Fruit fly (Drosophila melanogaster): ENCODE data around the gene CG17896.

CG17896 gene

dm6 chrX:523179-523851 is 30.0 kb upstream of the CG17896 start, which contains the start of gene elav (continued):
- TF ChIP-seq dati (GFP tag; IDR thresholded peaks at IDR 0.05), result peak; percentile 92
- peak; percentile 92 for TF ChIP-seq tup (GFP tag; optimal IDR thresholded peaks at IDR 0.05)
- TF ChIP-seq CG10147 (GFP tag; optimal IDR thresholded peaks at IDR 0.05), result peak; percentile 99
- TF ChIP-seq CG6254 (GFP tag; optimal IDR thresholded peaks at IDR 0.05), result peak; percentile 96
- peak; percentile 85 for TF ChIP-seq pb (GFP tag; optimal IDR thresholded peaks at IDR 0.05)
- peak; percentile 97 for TF ChIP-seq CG12155 (GFP tag; optimal IDR thresholded peaks at IDR 0.05)
- TF ChIP-seq B-H1 (GFP tag; IDR thresholded peaks at IDR 0.05), result peak; percentile 96
- TF ChIP-seq kay (GFP tag; optimal IDR thresholded peaks at IDR 0.05), result peak; percentile 95
- peak; percentile 78 for TF ChIP-seq crol (GFP tag; IDR thresholded peaks at IDR 0.05)
- peak; percentile 96 for TF ChIP-seq Taf1 (GFP tag; IDR thresholded peaks at IDR 0.05)
- TF ChIP-seq slou (GFP tag; optimal IDR thresholded peaks at IDR 0.05), result peak; percentile 97
- TF ChIP-seq CG7372 (GFP tag; IDR thresholded peaks at IDR 0.05), result peak; percentile 98
- TF ChIP-seq CG5953 (GFP tag; IDR thresholded peaks at IDR 0.05), result peak; percentile 95
- peak; percentile 97 for TF ChIP-seq YL-1 (GFP tag; optimal IDR thresholded peaks at IDR 0.05)
- TF ChIP-seq CG14860 (GFP tag; IDR thresholded peaks at IDR 0.05; ENCODE audit: partially characterized antibody), result no peak
- TF ChIP-seq CG6683 (GFP tag; optimal IDR thresholded peaks at IDR 0.05), result peak; percentile 98
- TF ChIP-seq amos (GFP tag; IDR thresholded peaks at IDR 0.05; ENCODE audit: partially characterized antibody), result 0 out of 2 replicates have a peak, but pooled peaks have one; percentile 22
- TF ChIP-seq lmd (GFP tag; IDR thresholded peaks at IDR 0.05), result peak; percentile 99
- TF ChIP-seq CG13894 (tag; optimal IDR thresholded peaks at IDR 0.05), result peak; percentile 99
- peak; percentile 93 for TF ChIP-seq Doc2 (GFP tag; IDR thresholded peaks at IDR 0.05)
- TF ChIP-seq CG6175 (GFP tag; IDR thresholded peaks at IDR 0.05), result peak; percentile 95
- peak; percentile 98 for TF ChIP-seq CG17359 (tag; optimal IDR thresholded peaks at IDR 0.05)
- TF ChIP-seq sc (optimal IDR thresholded peaks at IDR 0.05), result no peak
- peak; percentile 97 for TF ChIP-seq sc (GFP tag; optimal IDR thresholded peaks at IDR 0.05)
- peak; percentile 93 for TF ChIP-seq CG13123 (GFP tag; optimal IDR thresholded peaks at IDR 0.05)
- peak; percentile 98 for TF ChIP-seq stc (GFP tag; IDR thresholded peaks at IDR 0.05)
- TF ChIP-seq pan (optimal IDR thresholded peaks at IDR 0.05), result no peak
- peak in 1 of 2 experiments; percentile 98 for TF ChIP-seq pan (GFP tag; optimal IDR thresholded peaks at IDR 0.05 in 1 of 2, IDR thresholded peaks at IDR 0.05 in 1 of 2)
- TF ChIP-seq jigr1 (GFP tag; IDR thresholded peaks at IDR 0.05), result peak; percentile 94
- peak; percentile 87 for TF ChIP-seq CG9876 (GFP tag; optimal IDR thresholded peaks at IDR 0.05)
- TF ChIP-seq Hsf (GFP tag; optimal IDR thresholded peaks at IDR 0.05), result peak; percentile 99
- TF ChIP-seq CG30431 (GFP tag; optimal IDR thresholded peaks at IDR 0.05), result peak; percentile 96
- TF ChIP-seq CG3065 (GFP tag; optimal IDR thresholded peaks at IDR 0.05), result peak; percentile 94
- TF ChIP-seq CG2120 (GFP tag; optimal IDR thresholded peaks at IDR 0.05), result peak; percentile 99
- peak; percentile 97 for TF ChIP-seq CG17912 (GFP tag; optimal IDR thresholded peaks at IDR 0.05)
- TF ChIP-seq fu2 (GFP tag; optimal IDR thresholded peaks at IDR 0.05), result peak; percentile 95
- TF ChIP-seq insv (GFP tag; optimal IDR thresholded peaks at IDR 0.05), result peak; percentile 31 to 87
- peak; percentile 99 for TF ChIP-seq oc (tag; optimal IDR thresholded peaks at IDR 0.05)
- peak; percentile 92 for TF ChIP-seq Bdp1 (GFP tag; optimal IDR thresholded peaks at IDR 0.05)
- TF ChIP-seq ab (GFP tag; optimal IDR thresholded peaks at IDR 0.05), result peak; percentile 86
- peak; percentile 98 for TF ChIP-seq CG1233 (GFP tag; optimal IDR thresholded peaks at IDR 0.05)
- TF ChIP-seq CG2199 (GFP tag; IDR thresholded peaks at IDR 0.05), result peak; percentile 93
- TF ChIP-seq dpn (GFP tag; optimal IDR thresholded peaks at IDR 0.05), result peak; percentile 98
- peak; percentile 98 for TF ChIP-seq Sox102F (GFP tag; optimal IDR thresholded peaks at IDR 0.05)
- peak; percentile 92 for TF ChIP-seq gce (GFP tag; IDR thresholded peaks at IDR 0.05)
- TF ChIP-seq chn (GFP tag; optimal IDR thresholded peaks at IDR 0.05), result peak; percentile 98
- peak; percentile 96 for TF ChIP-seq lbe (GFP tag; optimal IDR thresholded peaks at IDR 0.05)
- TF ChIP-seq Rfx (GFP tag; IDR thresholded peaks at IDR 0.05), result peak; percentile 99
- peak; percentile 99 for TF ChIP-seq Hand (GFP tag; optimal IDR thresholded peaks at IDR 0.05)
- no peak for TF ChIP-seq knrl (GFP tag; IDR thresholded peaks at IDR 0.05; ENCODE audit: partially characterized antibody)
- peak; percentile 99 for TF ChIP-seq CG4424 (GFP tag; optimal IDR thresholded peaks at IDR 0.05)

All from whole organism, embryonic.